Worm (Caenorhabditis elegans): ENCODE measurements around the gene T20B12.4.
"Not testable (repeated sequence)": the region's sequence is repeated elsewhere in the genome, so short reads cannot be mapped to it uniquely, and the experiment has no call there.

DNA sequence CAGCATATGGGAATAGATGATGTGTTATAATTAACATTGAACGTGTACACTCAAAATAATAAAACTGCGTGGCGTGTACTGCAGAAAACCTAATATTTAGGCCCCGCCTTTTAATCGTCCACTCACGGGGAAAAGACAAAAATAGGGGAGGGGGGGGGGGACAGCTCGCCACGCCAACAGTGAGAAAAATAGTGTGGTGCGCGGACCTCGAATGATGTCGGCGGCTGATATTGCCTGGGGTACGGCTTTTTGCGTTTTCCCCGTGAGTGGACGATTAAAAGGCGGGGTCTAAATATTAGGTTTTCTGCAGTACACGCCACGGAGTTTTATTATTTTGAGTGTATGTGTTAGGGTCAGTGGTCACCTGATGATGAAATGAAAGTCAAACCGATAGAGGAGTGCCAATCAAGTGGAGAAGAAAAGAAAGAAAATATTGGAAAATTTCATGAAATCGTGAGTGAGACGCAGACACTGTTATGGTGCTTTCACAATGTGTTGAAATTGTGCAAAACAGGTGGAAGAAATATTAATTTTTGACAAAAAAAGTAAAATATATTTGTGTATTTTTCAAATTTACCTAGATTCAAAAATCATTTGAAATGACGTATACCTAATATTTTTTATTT is 33.5 kb upstream of the T20B12.4 start:
- not testable (repeated sequence) for TF ChIP-seq ztf-29 (GFP tag; IDR thresholded peaks at IDR 0.05); klf-2 (GFP tag; conservative IDR thresholded peaks at IDR 0.05); T22C8.4 (GFP tag; IDR thresholded peaks at IDR 0.05); cog-1 (tag; optimal IDR thresholded peaks at IDR 0.05)

Data from whole organism, midembryonic.